Worm (Caenorhabditis elegans) whole organism, young adult: Measurements from ENCODE around the gene wdfy-2.

ENCODE experiments used
- B0261.1 ChIP-seq: sonication (generic microtip); optimal IDR thresholded peaks from 2 replicates; lab custom pipeline; 2016; ENCODE audit warnings: mild to moderate bottlenecking, missing genetic modification characterization, moderate library complexity, missing compliant biosample characterization
- B0336.3 ChIP-seq: fragments of 200-800 bp; sonication (Bioruptor generic); IDR thresholded peaks from 2 replicates; pipeline ENCODE4 v1.3.6; 2022; ENCODE audit warnings: missing genetic modification characterization, missing compliant biosample characterization
- F33H1.4 ChIP-seq: fragments of 200-800 bp; sonication (Bioruptor generic); IDR thresholded peaks from 2 replicates; pipeline ENCODE4 v1.3.6; 2022; ENCODE audit warnings: missing genetic modification reagents, missing genetic modification characterization, missing compliant biosample characterization
- F37B4.10 ChIP-seq: fragments of 200-800 bp; sonication (Bioruptor generic); IDR thresholded peaks from 2 replicates; pipeline ENCODE4 v1.3.6; 2022; ENCODE audit warnings: missing genetic modification characterization, missing compliant biosample characterization
- F39B2.1 ChIP-seq: fragments of 200-800 bp; sonication (Bioruptor generic); IDR thresholded peaks from 2 replicates; pipeline ENCODE4 v1.3.6; 2022; ENCODE audit warnings: missing genetic modification reagents, missing genetic modification characterization, missing compliant biosample characterization
- F57C9.4 ChIP-seq: sonication (generic microtip); optimal IDR thresholded peaks from 2 replicates; lab custom pipeline; 2017; ENCODE audit warnings: mild to moderate bottlenecking, missing genetic modification characterization, missing compliant biosample characterization
- Y79H2A.3 ChIP-seq: fragments of 200-800 bp; sonication (Bioruptor generic); conservative IDR thresholded peaks from 2 replicates; pipeline ENCODE4 v1.3.6; 2022; ENCODE audit warnings: missing genetic modification reagents, missing genetic modification characterization, missing compliant biosample characterization
- Y95B8A.8 ChIP-seq: fragments of 200-800 bp; sonication (Bioruptor generic); IDR thresholded peaks from 2 replicates; pipeline ENCODE4 v1.3.6; 2022; ENCODE audit warnings: missing genetic modification reagents, missing genetic modification characterization, missing compliant biosample characterization
- akir-1 ChIP-seq: fragments of 200-800 bp; sonication (Bioruptor generic); optimal IDR thresholded peaks from 2 replicates; lab custom pipeline; 2018; ENCODE audit warnings: mild to moderate bottlenecking, missing genetic modification characterization, moderate library complexity, missing compliant biosample characterization
- atf-7 ChIP-seq: sonication (generic microtip); optimal IDR thresholded peaks from 2 replicates; lab custom pipeline; 2017; ENCODE audit warnings: mild to moderate bottlenecking, missing genetic modification characterization, missing compliant biosample characterization
- athp-1 ChIP-seq: sonication (generic microtip); optimal IDR thresholded peaks from 2 replicates; lab custom pipeline; 2017; ENCODE audit warnings: mild to moderate bottlenecking, missing genetic modification characterization, missing compliant biosample characterization
- ceh-100 ChIP-seq: fragments of 200-800 bp; sonication (Bioruptor generic); IDR thresholded peaks from 2 replicates; pipeline ENCODE4 v1.3.6; 2022; ENCODE audit warnings: missing genetic modification reagents, missing genetic modification characterization, missing compliant biosample characterization
- ceh-40 ChIP-seq: fragments of 200-800 bp; sonication (Bioruptor generic); IDR thresholded peaks from 2 replicates; pipeline ENCODE4 v1.3.6; 2022; ENCODE audit warnings: missing genetic modification characterization, missing compliant biosample characterization
- ceh-58 ChIP-seq: fragments of 200-800 bp; sonication (Bioruptor generic); IDR thresholded peaks from 2 replicates; pipeline ENCODE4 v1.3.6; 2022; ENCODE audit warnings: missing genetic modification characterization, missing compliant biosample characterization
- chd-7 ChIP-seq: sonication (generic microtip); optimal IDR thresholded peaks from 2 replicates; lab custom pipeline; 2016; ENCODE audit warnings: mild to moderate bottlenecking, missing genetic modification characterization, moderate library complexity, missing compliant biosample characterization
- dox-1 ChIP-seq: fragments of 200-800 bp; sonication (Bioruptor generic); IDR thresholded peaks from 2 replicates; pipeline ENCODE4 v1.3.6; 2022; ENCODE audit warnings: missing genetic modification reagents, missing genetic modification characterization, missing compliant biosample characterization
- dpff-1 ChIP-seq: sonication (generic microtip); optimal IDR thresholded peaks from 2 replicates; lab custom pipeline; 2017; ENCODE audit warnings: mild to moderate bottlenecking, missing genetic modification characterization, missing compliant biosample characterization
- efl-1 ChIP-seq: fragments of 150-350 bp; optimal IDR thresholded peaks from 2 replicates; lab custom pipeline; 2014; ENCODE audit warnings: missing biosample characterization, missing genetic modification reagents, missing genetic modification characterization
- egl-44 ChIP-seq: fragments of 200-800 bp; sonication (Bioruptor generic); IDR thresholded peaks from 2 replicates; pipeline ENCODE4 v1.3.6; 2022; ENCODE audit warnings: missing genetic modification reagents, missing genetic modification characterization, missing compliant biosample characterization
- egrh-3 ChIP-seq: fragments of 200-800 bp; sonication (Bioruptor generic); IDR thresholded peaks from 2 replicates; pipeline ENCODE4 v1.3.6; 2022; ENCODE audit warnings: missing genetic modification reagents, missing genetic modification characterization, missing compliant biosample characterization
- ekl-4 ChIP-seq: fragments of 200-800 bp; sonication (Bioruptor generic); IDR thresholded peaks from 2 replicates; pipeline ENCODE4 v1.3.6; 2022; ENCODE audit warnings: missing genetic modification reagents, missing genetic modification characterization, missing compliant biosample characterization
- ets-4 ChIP-seq: fragments of 200-800 bp; sonication (Bioruptor generic); optimal IDR thresholded peaks from 2 replicates; lab custom pipeline; 2018; ENCODE audit warnings: mild to moderate bottlenecking, missing genetic modification characterization, missing compliant biosample characterization
- him-1 ChIP-seq: sonication (generic microtip); optimal IDR thresholded peaks from 2 replicates; lab custom pipeline; 2016; ENCODE audit warnings: missing genotype, missing genetic modification reagents, missing genetic modification characterization, missing compliant biosample characterization
- lin-54 ChIP-seq: fragments of 200-800 bp; sonication (Bioruptor generic); optimal IDR thresholded peaks from 2 replicates; lab custom pipeline; 2018; ENCODE audit warnings: mild to moderate bottlenecking, missing genetic modification characterization, missing compliant biosample characterization
- lir-1 ChIP-seq: fragments of 200-800 bp; sonication (Bioruptor generic); conservative IDR thresholded peaks from 2 replicates; pipeline ENCODE4 v1.3.6; 2022; ENCODE audit warnings: missing genetic modification reagents, missing genetic modification characterization, missing compliant biosample characterization
- lsl-1 ChIP-seq: fragments of 200-800 bp; sonication (Bioruptor generic); optimal IDR thresholded peaks from 2 replicates; lab custom pipeline; 2018; ENCODE audit warnings: mild to moderate bottlenecking, missing genetic modification characterization, moderate library complexity, missing compliant biosample characterization
- madf-10 ChIP-seq: sonication (generic microtip); optimal IDR thresholded peaks from 2 replicates; lab custom pipeline; 2016; ENCODE audit warnings: mild to moderate bottlenecking, missing genetic modification characterization, missing compliant biosample characterization
- madf-3 ChIP-seq: fragments of 200-800 bp; sonication (Bioruptor generic); IDR thresholded peaks from 2 replicates; pipeline ENCODE4 v1.3.6; 2022; ENCODE audit warnings: missing genetic modification reagents, missing genetic modification characterization, missing compliant biosample characterization
- madf-8 ChIP-seq: fragments of 200-800 bp; sonication (Bioruptor generic); conservative IDR thresholded peaks from 2 replicates; pipeline ENCODE4 v1.3.6; 2022; ENCODE audit warnings: missing genetic modification reagents, missing genetic modification characterization, missing compliant biosample characterization
- mel-28 ChIP-seq: sonication (generic microtip); optimal IDR thresholded peaks from 2 replicates; lab custom pipeline; 2016; ENCODE audit warnings: borderline replicate concordance, mild to moderate bottlenecking, missing genetic modification characterization, missing compliant biosample characterization
- mxl-1 ChIP-seq: sonication (generic microtip); optimal IDR thresholded peaks from 2 replicates; lab custom pipeline; 2016; ENCODE audit warnings: missing genetic modification characterization, missing compliant biosample characterization
- nfya-2 ChIP-seq: fragments of 200-800 bp; sonication (Bioruptor generic); IDR thresholded peaks from 2 replicates; pipeline ENCODE4 v1.3.6; 2022; ENCODE audit warnings: missing genetic modification reagents, missing genetic modification characterization, missing compliant biosample characterization
- nhr-27 ChIP-seq: fragments of 200-800 bp; sonication (Bioruptor generic); optimal IDR thresholded peaks from 2 replicates; lab custom pipeline; 2018; ENCODE audit warnings: mild to moderate bottlenecking, missing genetic modification characterization, moderate library complexity, missing compliant biosample characterization
- nhr-90 ChIP-seq: sonication (generic microtip); optimal IDR thresholded peaks from 2 replicates; lab custom pipeline; 2016; ENCODE audit warnings: missing genotype, mild to moderate bottlenecking, missing genetic modification characterization, missing compliant biosample characterization
- rec-8 ChIP-seq, 2 experiments: sonication (generic microtip); optimal IDR thresholded peaks; 2 replicates each; lab custom pipeline; 2016; ENCODE audit warnings: mild to moderate bottlenecking in 2 of 2, missing genetic modification characterization in 2 of 2, missing genetic modification reagents in 2 of 2, missing genotype in 2 of 2, missing biosample characterization in 1 of 2, missing compliant biosample characterization in 1 of 2, moderate library complexity in 1 of 2
- rpc-1 ChIP-seq, 2 experiments: fragments of 150-350 bp in 1 of 2; sonication (generic microtip) in 1 of 2; optimal IDR thresholded peaks; 2 replicates each; lab custom pipeline; 2014 to 2018; ENCODE audit warnings: missing biosample characterization in 1 of 2, missing genetic modification characterization in 1 of 2, missing genetic modification reagents in 1 of 2, missing genotype in 1 of 2
- sdz-38 ChIP-seq: sonication (generic microtip); optimal IDR thresholded peaks from 2 replicates; lab custom pipeline; 2016; ENCODE audit warnings: missing genotype, missing genetic modification characterization, missing compliant biosample characterization
- sea-2 ChIP-seq: fragments of 200-800 bp; sonication (Bioruptor generic); IDR thresholded peaks from 2 replicates; pipeline ENCODE4 v1.3.6; 2022; ENCODE audit warnings: missing genetic modification characterization, missing compliant biosample characterization
- snpc-1.3 ChIP-seq: sonication (generic microtip); optimal IDR thresholded peaks from 2 replicates; lab custom pipeline; 2017; ENCODE audit warnings: missing genetic modification characterization, mild to moderate bottlenecking, missing compliant biosample characterization, antibody characterized with exemption, moderate library complexity, missing genotype, missing genetic modification reagents; ENCODE audit not compliant: insufficient read depth
- snpc-3.4 ChIP-seq: sonication (generic microtip); optimal IDR thresholded peaks from 2 replicates; lab custom pipeline; 2017; ENCODE audit warnings: missing genetic modification characterization, mild to moderate bottlenecking, missing compliant biosample characterization, antibody characterized with exemption, moderate library complexity, missing genotype, missing genetic modification reagents
- somi-1 ChIP-seq: fragments of 200-800 bp; sonication (Bioruptor generic); optimal IDR thresholded peaks from 2 replicates; lab custom pipeline; 2018; ENCODE audit warnings: mild to moderate bottlenecking, missing genetic modification characterization, missing compliant biosample characterization
- tbx-9 ChIP-seq: sonication (generic microtip); optimal IDR thresholded peaks from 2 replicates; lab custom pipeline; 2016; ENCODE audit warnings: borderline replicate concordance, missing genetic modification characterization, inconsistent platforms, missing compliant biosample characterization
- unc-130 ChIP-seq: sonication (generic microtip); optimal IDR thresholded peaks from 2 replicates; lab custom pipeline; 2016; ENCODE audit warnings: missing genetic modification reagents, missing genetic modification characterization, missing compliant biosample characterization
- xnd-1 ChIP-seq: sonication (generic microtip); optimal IDR thresholded peaks from 2 replicates; lab custom pipeline; 2016; ENCODE audit warnings: missing genotype, missing genetic modification reagents, missing genetic modification characterization, missing compliant biosample characterization
- zfh-2 ChIP-seq: fragments of 200-800 bp; sonication (Bioruptor generic); conservative IDR thresholded peaks from 2 replicates; pipeline ENCODE4 v1.3.6; 2022; ENCODE audit warnings: missing genetic modification reagents, missing genetic modification characterization, missing compliant biosample characterization
- zim-3 ChIP-seq: sonication (generic microtip); optimal IDR thresholded peaks from 2 replicates; lab custom pipeline; 2017; ENCODE audit warnings: mild to moderate bottlenecking, missing genetic modification characterization, moderate library complexity, missing compliant biosample characterization
- ztf-22 ChIP-seq: fragments of 200-800 bp; sonication (Bioruptor generic); optimal IDR thresholded peaks from 2 replicates; lab custom pipeline; 2018; ENCODE audit warnings: mild to moderate bottlenecking, missing genetic modification characterization, moderate library complexity, missing compliant biosample characterization
- ztf-3 ChIP-seq: fragments of 200-800 bp; sonication (Bioruptor generic); optimal IDR thresholded peaks from 2 replicates; lab custom pipeline; 2018; ENCODE audit warnings: mild to moderate bottlenecking, missing genetic modification characterization, missing compliant biosample characterization

The wdfy-2 gene

ce11 chrII:9273984-9274383, 45.7 kb upstream of the wdfy-2 start (continued):
- no peak for TF ChIP-seq F57C9.4
- TF ChIP-seq dpff-1 (tag; lab: Kevin White, UChicago) = no peak
- no peak for TF ChIP-seq mxl-1 (tag; lab: Kevin White, UChicago)
- no peak for TF ChIP-seq nhr-27 (tag; lab: Kevin White, UChicago)
- TF ChIP-seq rpc-1 (optimal IDR thresholded peaks at IDR 0.05; lab: Kevin White, UChicago) = no peak
- TF ChIP-seq rpc-1 (tag; optimal IDR thresholded peaks at IDR 0.05; lab: Kevin White, UChicago) = no peak
- no peak for TF ChIP-seq tbx-9 (tag; lab: Kevin White, UChicago)
- peak; percentile 61; the same call in 1 of the 2 replicates for TF ChIP-seq B0336.3 (GFP tag; lab: Robert Waterston, UW)
- TF ChIP-seq xnd-1 = no peak
- TF ChIP-seq akir-1 (GFP tag; lab: Kevin White, UChicago) = no peak
- no peak for TF ChIP-seq snpc-1.3 (tag; lab: Kevin White, UChicago)
- no peak for TF ChIP-seq efl-1
- TF ChIP-seq dox-1 (GFP tag; lab: Robert Waterston, UW) = peak; percentile 72
- no peak for TF ChIP-seq rec-8 (tag; optimal IDR thresholded peaks at IDR 0.05; lab: Kevin White, UChicago)
- no peak for TF ChIP-seq B0261.1 (tag; lab: Kevin White, UChicago)
- TF ChIP-seq F33H1.4 (GFP tag; lab: Robert Waterston, UW) = no peak
- peak; percentile 72 for TF ChIP-seq ekl-4 (GFP tag; lab: Robert Waterston, UW)
- TF ChIP-seq Y95B8A.8 (GFP tag; lab: Robert Waterston, UW) = 0 out of 2 replicates have a peak, but pooled peaks have one; percentile 17
- no peak for TF ChIP-seq sdz-38 (tag; lab: Kevin White, UChicago)
- no peak for TF ChIP-seq Y79H2A.3 (GFP tag; lab: Robert Waterston, UW)
- no peak for TF ChIP-seq F39B2.1
- no peak for TF ChIP-seq ceh-58 (GFP tag; lab: Robert Waterston, UW)
- TF ChIP-seq mel-28 (tag; lab: Kevin White, UChicago) = no peak
- no peak for TF ChIP-seq sea-2 (GFP tag; lab: Robert Waterston, UW)
- TF ChIP-seq egrh-3 (GFP tag; lab: Robert Waterston, UW) = no peak
- no peak for TF ChIP-seq nfya-2 (GFP tag; lab: Robert Waterston, UW)
- no peak for TF ChIP-seq unc-130 (GFP tag; lab: Kevin White, UChicago)
- 0 out of 2 replicates have a peak, but pooled peaks have one; percentile 68 for TF ChIP-seq F37B4.10
- TF ChIP-seq chd-7 (tag; lab: Kevin White, UChicago) = peak; percentile 82
- no peak for TF ChIP-seq him-1 (tag; lab: Kevin White, UChicago)
- TF ChIP-seq lin-54 (GFP tag; lab: Kevin White, UChicago) = peak; percentile 47
- no peak; the same call in 1 of the 2 replicates for TF ChIP-seq egl-44
- TF ChIP-seq madf-8 (GFP tag; lab: Robert Waterston, UW) = no peak
- no peak for TF ChIP-seq lsl-1 (GFP tag; lab: Kevin White, UChicago)
- no peak for TF ChIP-seq snpc-3.4 (tag; lab: Kevin White, UChicago)
- TF ChIP-seq ceh-40 = no peak
- TF ChIP-seq ztf-22 (GFP tag; lab: Kevin White, UChicago) = peak; percentile 20
- peak; percentile 57; the same call in 1 of the 2 replicates for TF ChIP-seq madf-3
- TF ChIP-seq ceh-100 (GFP tag; lab: Robert Waterston, UW) = no peak
- peak; percentile 34 for TF ChIP-seq atf-7 (tag; lab: Kevin White, UChicago)
- no peak for TF ChIP-seq ztf-3 (GFP tag; lab: Kevin White, UChicago)
- peak; percentile 1 for TF ChIP-seq nhr-90 (tag; lab: Kevin White, UChicago)
- no peak for TF ChIP-seq athp-1 (tag; lab: Kevin White, UChicago)
- peak; percentile 75 for TF ChIP-seq somi-1 (GFP tag; lab: Kevin White, UChicago)
- no peak for TF ChIP-seq zim-3
- TF ChIP-seq madf-10 (tag; lab: Kevin White, UChicago) = peak; percentile 49
- peak; percentile 32; the same call in 1 of the 2 replicates for TF ChIP-seq zfh-2 (GFP tag; lab: Robert Waterston, UW)
- TF ChIP-seq ets-4 = no peak
- TF ChIP-seq lir-1 = peak; percentile 51; the same call in 1 of the 2 replicates
